Fruit fly (Drosophila melanogaster) whole organism, adult: ENCODE data around the gene CG2794.

ENCODE experiments used
- CG5204 ChIP-seq: fragments of 200-800 bp; sonication (Bioruptor generic); optimal IDR thresholded peaks from 2 replicates; lab custom pipeline; 2016; ENCODE audit warnings: missing biosample characterization, missing genetic modification characterization
- Hr96 ChIP-seq: fragments of 200-800 bp; sonication (Bioruptor generic); optimal IDR thresholded peaks from 2 replicates; lab custom pipeline; 2016; ENCODE audit warnings: missing biosample characterization, missing genetic modification characterization

- TF ChIP-seq CG5204 (GFP tag; lab: Kevin White, UChicago): no peak
- no peak for TF ChIP-seq Hr96
These were observed 13.2 kb downstream of the CG2794 start, which contains the start of gene Pph13 for dm6 chr2L:577186-577585.
